Worm (Caenorhabditis elegans) whole organism, young adult: Measurements from ENCODE around the gene srx-77.
A peak's percentile ranks its signal among the peaks of the same experiment; 100 is the strongest.

ENCODE experiments used
- B0019.2 ChIP-seq: fragments of 200-800 bp; sonication (Bioruptor generic); conservative IDR thresholded peaks from 2 replicates; pipeline ENCODE4 v1.3.6; 2022; ENCODE audit warnings: missing genetic modification reagents, missing genetic modification characterization, missing compliant biosample characterization
- B0261.1 ChIP-seq: sonication (generic microtip); optimal IDR thresholded peaks from 2 replicates; lab custom pipeline; 2016; ENCODE audit warnings: mild to moderate bottlenecking, missing genetic modification characterization, moderate library complexity, missing compliant biosample characterization
- D2030.7 ChIP-seq: fragments of 200-800 bp; sonication (Bioruptor generic); IDR thresholded peaks from 2 replicates; pipeline ENCODE4 v1.3.6; 2022; ENCODE audit warnings: missing genetic modification reagents, missing genetic modification characterization, missing compliant biosample characterization
- F37B4.10 ChIP-seq: fragments of 200-800 bp; sonication (Bioruptor generic); IDR thresholded peaks from 2 replicates; pipeline ENCODE4 v1.3.6; 2022; ENCODE audit warnings: missing genetic modification characterization, missing compliant biosample characterization
- F55B11.4 ChIP-seq: sonication (generic microtip); optimal IDR thresholded peaks from 2 replicates; lab custom pipeline; 2016; ENCODE audit warnings: missing compliant biosample characterization, missing genetic modification characterization, borderline replicate concordance; ENCODE audit not compliant: insufficient read depth
- F57A8.1 ChIP-seq: fragments of 200-800 bp; sonication (Bioruptor generic); optimal IDR thresholded peaks from 2 replicates; lab custom pipeline; 2018; ENCODE audit warnings: mild to moderate bottlenecking, missing genetic modification characterization, moderate library complexity, missing compliant biosample characterization
- K11D2.4 ChIP-seq: fragments of 200-800 bp; sonication (Bioruptor generic); IDR thresholded peaks from 2 replicates; pipeline ENCODE4 v1.3.6; 2022; ENCODE audit warnings: missing genetic modification reagents, missing genetic modification characterization, missing compliant biosample characterization
- K12H6.12 ChIP-seq: fragments of 200-800 bp; sonication (Bioruptor generic); optimal IDR thresholded peaks from 2 replicates; lab custom pipeline; 2018; ENCODE audit warnings: mild to moderate bottlenecking, missing genetic modification characterization, missing compliant biosample characterization
- T07F8.4 ChIP-seq: sonication (generic microtip); optimal IDR thresholded peaks from 2 replicates; lab custom pipeline; 2016; ENCODE audit warnings: mild to moderate bottlenecking, missing genetic modification characterization, moderate library complexity, missing compliant biosample characterization
- Y53F4B.3 ChIP-seq: fragments of 200-800 bp; sonication (Bioruptor generic); IDR thresholded peaks from 2 replicates; pipeline ENCODE4 v1.3.6; 2022; ENCODE audit warnings: missing genetic modification reagents, missing genetic modification characterization, missing compliant biosample characterization
- ama-1 ChIP-seq, 3 experiments: fragments of 150-350 bp in 1 of 3; sonication (generic microtip) in 2 of 3; optimal IDR thresholded peaks; 2 replicates each; lab custom pipeline; 2014 to 2018; ENCODE audit warnings: missing biosample characterization in 2 of 3, missing genetic modification characterization in 2 of 3, missing genetic modification reagents in 2 of 3
- aptf-2 ChIP-seq: fragments of 200-800 bp; sonication (Bioruptor generic); conservative IDR thresholded peaks from 2 replicates; pipeline ENCODE4 v1.3.6; 2022; ENCODE audit warnings: missing genetic modification reagents, missing genetic modification characterization, missing compliant biosample characterization
- aptf-3 ChIP-seq: fragments of 200-800 bp; sonication (Bioruptor generic); IDR thresholded peaks from 2 replicates; pipeline ENCODE4 v1.3.6; 2022; ENCODE audit warnings: missing genetic modification characterization, missing compliant biosample characterization
- atf-7 ChIP-seq: sonication (generic microtip); optimal IDR thresholded peaks from 2 replicates; lab custom pipeline; 2017; ENCODE audit warnings: mild to moderate bottlenecking, missing genetic modification characterization, missing compliant biosample characterization
- attf-3 ChIP-seq: fragments of 200-800 bp; sonication (Bioruptor generic); conservative IDR thresholded peaks from 2 replicates; pipeline ENCODE4 v1.3.6; 2022; ENCODE audit warnings: missing genetic modification reagents, missing genetic modification characterization, missing compliant biosample characterization
- bed-2 ChIP-seq: fragments of 200-800 bp; sonication (Bioruptor generic); IDR thresholded peaks from 2 replicates; pipeline ENCODE4 v1.3.6; 2022; ENCODE audit warnings: missing genetic modification reagents, missing genetic modification characterization, missing compliant biosample characterization
- ceh-100 ChIP-seq: fragments of 200-800 bp; sonication (Bioruptor generic); IDR thresholded peaks from 2 replicates; pipeline ENCODE4 v1.3.6; 2022; ENCODE audit warnings: missing genetic modification reagents, missing genetic modification characterization, missing compliant biosample characterization
- ceh-40 ChIP-seq: fragments of 200-800 bp; sonication (Bioruptor generic); IDR thresholded peaks from 2 replicates; pipeline ENCODE4 v1.3.6; 2022; ENCODE audit warnings: missing genetic modification characterization, missing compliant biosample characterization
- ceh-58 ChIP-seq: fragments of 200-800 bp; sonication (Bioruptor generic); IDR thresholded peaks from 2 replicates; pipeline ENCODE4 v1.3.6; 2022; ENCODE audit warnings: missing genetic modification characterization, missing compliant biosample characterization
- efl-1 ChIP-seq: fragments of 150-350 bp; optimal IDR thresholded peaks from 2 replicates; lab custom pipeline; 2014; ENCODE audit warnings: missing biosample characterization, missing genetic modification reagents, missing genetic modification characterization
- egrh-3 ChIP-seq: fragments of 200-800 bp; sonication (Bioruptor generic); IDR thresholded peaks from 2 replicates; pipeline ENCODE4 v1.3.6; 2022; ENCODE audit warnings: missing genetic modification reagents, missing genetic modification characterization, missing compliant biosample characterization
- hrde-1 ChIP-seq: sonication (generic microtip); optimal IDR thresholded peaks from 2 replicates; lab custom pipeline; 2016; ENCODE audit warnings: missing genetic modification characterization, mild to moderate bottlenecking, missing compliant biosample characterization, moderate library complexity, missing genotype, missing genetic modification reagents, borderline replicate concordance
- hsf-1 ChIP-seq: fragments of 200-800 bp; sonication (Bioruptor generic); IDR thresholded peaks from 2 replicates; pipeline ENCODE4 v1.3.6; 2022; ENCODE audit warnings: missing genetic modification reagents, missing genetic modification characterization, missing compliant biosample characterization
- let-526 ChIP-seq: fragments of 200-800 bp; sonication (Bioruptor generic); IDR thresholded peaks from 2 replicates; pipeline ENCODE4 v1.3.6; 2022; ENCODE audit warnings: missing genetic modification reagents, missing genetic modification characterization, missing compliant biosample characterization
- lin-54 ChIP-seq: fragments of 200-800 bp; sonication (Bioruptor generic); optimal IDR thresholded peaks from 2 replicates; lab custom pipeline; 2018; ENCODE audit warnings: mild to moderate bottlenecking, missing genetic modification characterization, missing compliant biosample characterization
- lsl-1 ChIP-seq: fragments of 200-800 bp; sonication (Bioruptor generic); optimal IDR thresholded peaks from 2 replicates; lab custom pipeline; 2018; ENCODE audit warnings: mild to moderate bottlenecking, missing genetic modification characterization, moderate library complexity, missing compliant biosample characterization
- madf-10 ChIP-seq: sonication (generic microtip); optimal IDR thresholded peaks from 2 replicates; lab custom pipeline; 2016; ENCODE audit warnings: mild to moderate bottlenecking, missing genetic modification characterization, missing compliant biosample characterization
- madf-6 ChIP-seq: fragments of 200-800 bp; sonication (Bioruptor generic); IDR thresholded peaks from 2 replicates; pipeline ENCODE4 v1.3.6; 2022; ENCODE audit warnings: missing genetic modification reagents, missing genetic modification characterization, missing compliant biosample characterization
- mes-4 ChIP-seq: sonication (generic microtip); optimal IDR thresholded peaks from 2 replicates; lab custom pipeline; 2016; ENCODE audit warnings: missing genotype, missing genetic modification characterization, missing compliant biosample characterization
- nfya-2 ChIP-seq: fragments of 200-800 bp; sonication (Bioruptor generic); IDR thresholded peaks from 2 replicates; pipeline ENCODE4 v1.3.6; 2022; ENCODE audit warnings: missing genetic modification reagents, missing genetic modification characterization, missing compliant biosample characterization
- nhr-120 ChIP-seq: fragments of 200-800 bp; sonication (Bioruptor generic); IDR thresholded peaks from 2 replicates; pipeline ENCODE4 v1.3.6; 2022; ENCODE audit warnings: missing genetic modification characterization, missing compliant biosample characterization
- nhr-90 ChIP-seq: sonication (generic microtip); optimal IDR thresholded peaks from 2 replicates; lab custom pipeline; 2016; ENCODE audit warnings: missing genotype, mild to moderate bottlenecking, missing genetic modification characterization, missing compliant biosample characterization
- pbrm-1 ChIP-seq: fragments of 200-800 bp; sonication (Bioruptor generic); IDR thresholded peaks from 2 replicates; pipeline ENCODE4 v1.3.6; 2022; ENCODE audit warnings: missing genetic modification reagents, missing genetic modification characterization, missing compliant biosample characterization
- pha-4 ChIP-seq: fragments of 150-350 bp; sonication (generic microtip); optimal IDR thresholded peaks from 2 replicates; lab custom pipeline; 2014; ENCODE audit warnings: missing biosample characterization, missing genetic modification reagents, missing genetic modification characterization
- rec-8 ChIP-seq, 2 experiments: sonication (generic microtip); optimal IDR thresholded peaks; 2 replicates each; lab custom pipeline; 2016; ENCODE audit warnings: mild to moderate bottlenecking in 2 of 2, missing genetic modification characterization in 2 of 2, missing genetic modification reagents in 2 of 2, missing genotype in 2 of 2, missing biosample characterization in 1 of 2, missing compliant biosample characterization in 1 of 2, moderate library complexity in 1 of 2
- repo-1 ChIP-seq: sonication (generic microtip); optimal IDR thresholded peaks from 2 replicates; lab custom pipeline; 2017; ENCODE audit warnings: mild to moderate bottlenecking, missing genetic modification characterization, missing compliant biosample characterization
- sdz-38 ChIP-seq: sonication (generic microtip); optimal IDR thresholded peaks from 2 replicates; lab custom pipeline; 2016; ENCODE audit warnings: missing genotype, missing genetic modification characterization, missing compliant biosample characterization
- sptf-2 ChIP-seq: fragments of 200-800 bp; sonication (Bioruptor generic); optimal IDR thresholded peaks from 2 replicates; lab custom pipeline; 2018; ENCODE audit warnings: mild to moderate bottlenecking, missing genetic modification characterization, missing compliant biosample characterization
- tlf-1 ChIP-seq: fragments of 200-800 bp; sonication (Bioruptor generic); optimal IDR thresholded peaks from 2 replicates; lab custom pipeline; 2018; ENCODE audit warnings: mild to moderate bottlenecking, missing genetic modification characterization, missing compliant biosample characterization
- zfh-2 ChIP-seq: fragments of 200-800 bp; sonication (Bioruptor generic); conservative IDR thresholded peaks from 2 replicates; pipeline ENCODE4 v1.3.6; 2022; ENCODE audit warnings: missing genetic modification reagents, missing genetic modification characterization, missing compliant biosample characterization
- ztf-25 ChIP-seq: fragments of 200-800 bp; sonication (Bioruptor generic); IDR thresholded peaks from 2 replicates; pipeline ENCODE4 v1.3.6; 2022; ENCODE audit warnings: missing genetic modification reagents, missing genetic modification characterization, missing compliant biosample characterization
- ztf-3 ChIP-seq: fragments of 200-800 bp; sonication (Bioruptor generic); optimal IDR thresholded peaks from 2 replicates; lab custom pipeline; 2018; ENCODE audit warnings: mild to moderate bottlenecking, missing genetic modification characterization, missing compliant biosample characterization

srx-77 gene

DNA sequence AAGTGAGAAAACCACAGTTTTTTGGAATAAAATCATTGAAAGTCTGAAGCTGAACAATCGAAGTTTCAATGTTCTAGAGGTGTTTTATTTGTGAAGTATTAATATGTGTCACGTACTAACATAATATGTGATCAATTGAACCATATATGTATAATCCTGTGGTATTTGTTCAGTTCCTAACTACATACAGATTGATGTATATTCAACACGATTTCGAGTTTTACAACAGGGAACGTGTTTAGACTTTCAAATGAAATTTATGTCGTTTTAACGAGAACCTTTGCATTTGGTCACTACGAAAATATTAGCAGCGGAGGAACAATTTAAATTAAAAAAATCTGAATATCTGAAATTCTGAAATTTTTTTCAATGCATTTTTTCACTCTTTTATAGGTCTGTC lies 6.0 kb upstream of the srx-77 start, which contains the start of gene K03B4.8:
K03B4.8 (minus strand) TSS at position 101 of the 400 bp plus-strand sequence.
- TF ChIP-seq hrde-1 (tag; lab: Kevin White, UChicago) = no peak
- no peak for TF ChIP-seq Y53F4B.3
- no peak for TF ChIP-seq aptf-2 (GFP tag; lab: Robert Waterston, UW)
- no peak for TF ChIP-seq ztf-25 (GFP tag; lab: Robert Waterston, UW)
- no peak for TF ChIP-seq nhr-90 (tag; lab: Kevin White, UChicago)
- TF ChIP-seq ama-1 (optimal IDR thresholded peaks at IDR 0.05; lab: Kevin White, UChicago) = no peak
- TF ChIP-seq ama-1 (GFP tag; optimal IDR thresholded peaks at IDR 0.05; lab: Kevin White, UChicago) = no peak
- no peak for TF ChIP-seq hsf-1 (GFP tag; lab: Robert Waterston, UW)
- TF ChIP-seq let-526 = no peak
- no peak for TF ChIP-seq atf-7 (tag; lab: Kevin White, UChicago)
- no peak for TF ChIP-seq ceh-40 (GFP tag; lab: Robert Waterston, UW)
- no peak for TF ChIP-seq B0019.2 (GFP tag; lab: Robert Waterston, UW)
- TF ChIP-seq sdz-38 (tag; lab: Kevin White, UChicago) = no peak
- no peak for TF ChIP-seq efl-1
- no peak for TF ChIP-seq attf-3 (GFP tag; lab: Robert Waterston, UW)
- no peak for TF ChIP-seq ztf-3 (GFP tag; lab: Kevin White, UChicago)
- no peak for TF ChIP-seq lsl-1 (GFP tag; lab: Kevin White, UChicago)

DNA sequence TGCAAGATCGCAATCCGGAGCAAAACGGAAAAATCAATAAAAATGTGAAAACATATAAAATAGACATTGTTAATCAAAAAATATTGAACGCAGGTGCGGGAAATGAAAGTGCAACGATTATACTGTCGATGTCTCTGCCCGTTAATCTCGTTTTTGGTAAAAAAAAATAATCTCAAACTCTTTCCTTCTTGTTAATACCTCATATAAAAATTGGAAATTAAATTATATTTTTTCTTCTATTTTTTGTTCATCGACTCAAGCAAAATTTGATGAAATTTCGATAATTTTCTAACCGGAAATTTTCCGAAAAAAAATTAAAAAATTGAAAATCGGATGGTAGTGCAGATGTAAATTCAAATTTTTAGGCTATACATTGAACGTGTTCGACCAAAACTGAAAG lies 4.0 kb upstream of the srx-77 start, which contains the start of gene K03B4.9:
K03B4.9 (minus strand) TSS at position 101 of the 400 bp plus-strand sequence.
- no peak for TF ChIP-seq T07F8.4 (tag; lab: Kevin White, UChicago)
- no peak for TF ChIP-seq ceh-58 (GFP tag; lab: Robert Waterston, UW)
- TF ChIP-seq B0261.1 (tag; lab: Kevin White, UChicago) = no peak
- no peak for TF ChIP-seq pha-4 (tag; lab: Kevin White, UChicago)
- TF ChIP-seq sptf-2 (GFP tag; lab: Kevin White, UChicago) = no peak
- TF ChIP-seq K12H6.12 (tag; lab: Kevin White, UChicago) = no peak
- TF ChIP-seq, all 124 proteins: peak for 0

DNA sequence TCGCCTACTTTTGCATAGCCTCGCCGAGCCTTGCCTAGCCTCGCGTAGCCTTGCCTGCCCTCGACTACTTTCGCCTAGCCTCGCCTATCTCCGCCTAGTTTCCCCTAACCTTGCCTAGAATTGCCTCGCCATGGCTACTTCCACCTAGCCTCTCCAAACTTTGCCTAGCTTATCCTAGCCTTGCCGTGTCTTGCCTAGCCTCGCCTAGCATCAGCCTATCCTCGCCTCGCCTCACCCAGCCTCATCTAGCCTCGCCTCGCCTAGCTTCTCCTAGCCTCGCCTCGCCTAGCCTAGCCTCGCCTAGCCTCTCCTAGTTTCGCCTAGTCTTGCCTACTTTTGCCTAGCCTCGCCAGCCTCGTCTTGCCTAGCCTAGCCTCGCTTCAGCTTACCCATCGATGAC lies 1.5 kb downstream of the srx-77 start:
- TF ChIP-seq K11D2.4 (GFP tag; lab: Robert Waterston, UW) (0 out of 2 replicates have a peak, but pooled peaks have one; percentile 27), bed-2 (GFP tag; lab: Robert Waterston, UW) (no peak), egrh-3 (peak; percentile 29; the same call in 1 of the 2 replicates), B0019.2 (GFP tag; lab: Robert Waterston, UW) (no peak), aptf-3 (GFP tag; lab: Robert Waterston, UW) (no peak), ceh-100 (GFP tag; lab: Robert Waterston, UW) (no peak), F57A8.1 (GFP tag; lab: Kevin White, UChicago) (no peak)

DNA sequence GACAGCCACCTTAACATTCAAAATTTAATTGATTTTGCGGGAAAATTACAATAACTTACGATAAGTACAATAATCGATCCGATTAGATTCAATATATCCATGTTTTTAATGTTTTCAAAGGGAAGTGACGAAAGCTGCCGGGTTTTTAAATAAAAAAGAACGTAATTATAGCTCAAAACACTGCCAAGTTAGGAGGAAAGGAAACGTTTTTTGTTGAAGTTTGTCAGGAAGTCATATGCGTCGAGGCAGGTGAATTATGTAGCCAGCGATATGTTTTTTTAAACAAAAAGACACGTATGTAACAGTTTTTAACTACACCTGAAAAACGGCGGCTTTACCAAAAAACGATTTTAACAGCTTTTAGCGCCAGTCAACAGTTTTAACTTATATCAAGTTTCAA lies 2.9 kb downstream of the srx-77 start, which contains the start of gene srx-73:
srx-73 (minus strand) TSS at position 101 of the 400 bp plus-strand sequence.
- TF ChIP-seq repo-1 (tag; lab: Kevin White, UChicago) = no peak
- TF ChIP-seq tlf-1 (GFP tag; lab: Kevin White, UChicago) = no peak

DNA sequence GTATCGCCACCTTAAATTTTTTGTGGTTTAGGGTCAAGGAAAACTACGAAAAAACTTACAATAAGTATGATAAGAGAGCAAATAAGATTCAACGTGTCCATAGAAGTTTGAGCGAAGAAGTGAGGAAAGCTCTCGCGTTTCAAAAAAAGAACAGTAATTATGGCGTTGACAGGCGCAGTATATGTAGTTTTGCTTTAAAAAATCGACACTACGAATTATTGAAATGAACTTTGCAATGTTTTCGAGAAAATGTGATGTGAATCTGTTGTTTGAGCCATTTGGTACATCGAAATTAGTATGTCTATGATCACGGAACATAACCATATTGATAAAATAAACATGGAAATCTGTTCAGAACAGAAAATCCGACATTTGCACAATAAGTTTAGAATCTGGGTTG lies 6.1 kb downstream of the srx-77 start, which contains the start of gene srx-74:
srx-74 (minus strand) TSS at position 101 of the 400 bp plus-strand sequence.
- no peak for TF ChIP-seq mes-4
- TF ChIP-seq madf-10 (tag; lab: Kevin White, UChicago) = no peak
- TF ChIP-seq hrde-1 (tag; lab: Kevin White, UChicago) = no peak
- TF ChIP-seq tlf-1 (GFP tag; lab: Kevin White, UChicago) = no peak
- no peak for TF ChIP-seq D2030.7 (GFP tag; lab: Robert Waterston, UW)
- no peak for TF ChIP-seq nhr-120
- TF ChIP-seq madf-6 (GFP tag; lab: Robert Waterston, UW) = no peak
- no peak for TF ChIP-seq F37B4.10 (GFP tag; lab: Robert Waterston, UW)
- no peak for TF ChIP-seq rec-8 (tag; optimal IDR thresholded peaks at IDR 0.05; lab: Kevin White, UChicago)
- no peak for TF ChIP-seq pbrm-1 (GFP tag; lab: Robert Waterston, UW)
- no peak for TF ChIP-seq zfh-2
- no peak for TF ChIP-seq F55B11.4
- TF ChIP-seq lin-54 = no peak
- TF ChIP-seq nfya-2 (GFP tag; lab: Robert Waterston, UW) = no peak
- no peak for TF ChIP-seq attf-3 (GFP tag; lab: Robert Waterston, UW)
